Worm (Caenorhabditis elegans) whole organism, L1 larva: ENCODE measurements around the gene pfas-1.

Source experiments
- fos-1 ChIP-seq: fragments of 150-350 bp; optimal IDR thresholded peaks from 2 replicates; lab custom pipeline; 2014; ENCODE audit warnings: missing biosample characterization, missing genetic modification characterization
- hlh-4 ChIP-seq: sonication (generic microtip); optimal IDR thresholded peaks from 2 replicates; lab custom pipeline; 2016; ENCODE audit warnings: mild to moderate bottlenecking, missing genetic modification characterization, missing compliant biosample characterization
- lin-15B ChIP-seq: fragments of 150-350 bp; sonication (generic microtip); optimal IDR thresholded peaks from 3 replicates; lab custom pipeline; 2014; ENCODE audit warnings: missing biosample characterization, missing genetic modification characterization
- lir-3 ChIP-seq: sonication (generic microtip); optimal IDR thresholded peaks from 2 replicates; lab custom pipeline; 2016; ENCODE audit warnings: mild to moderate bottlenecking, missing genetic modification characterization, moderate library complexity, missing compliant biosample characterization; ENCODE audit not compliant: poor library complexity
- nhr-11 ChIP-seq: fragments of 150-350 bp; optimal IDR thresholded peaks from 2 replicates; lab custom pipeline; 2014; ENCODE audit warnings: missing biosample characterization, missing genetic modification characterization
- nhr-237 ChIP-seq: fragments of 150-350 bp; optimal IDR thresholded peaks from 2 replicates; lab custom pipeline; 2014; ENCODE audit warnings: missing biosample characterization, missing genetic modification characterization
- nhr-76 ChIP-seq: sonication (generic microtip); optimal IDR thresholded peaks from 2 replicates; lab custom pipeline; 2017; ENCODE audit warnings: missing biosample characterization, missing genetic modification characterization
- pqm-1 ChIP-seq: sonication (generic microtip); optimal IDR thresholded peaks from 3 replicates; lab custom pipeline; 2017; ENCODE audit warnings: missing biosample characterization, missing genetic modification characterization
- snpc-4 ChIP-seq: fragments of 150-350 bp; optimal IDR thresholded peaks from 2 replicates; lab custom pipeline; 2014; ENCODE audit warnings: missing biosample characterization, missing genetic modification characterization
- snu-23 ChIP-seq: sonication (generic microtip); optimal IDR thresholded peaks from 2 replicates; lab custom pipeline; 2016; ENCODE audit warnings: missing genetic modification characterization, missing compliant biosample characterization
- unc-62 ChIP-seq: fragments of 150-350 bp; optimal IDR thresholded peaks from 2 replicates; lab custom pipeline; 2014; ENCODE audit warnings: missing biosample characterization, missing genetic modification reagents, missing genetic modification characterization
- ztf-4 ChIP-seq: fragments of 150-350 bp; optimal IDR thresholded peaks from 2 replicates; lab custom pipeline; 2014; ENCODE audit warnings: missing biosample characterization, missing genetic modification characterization

- TF ChIP-seq unc-62 (GFP tag; lab: Kevin White, UChicago) (no peak), lir-3 (tag; lab: Kevin White, UChicago) (no peak), pqm-1 (tag; lab: Kevin White, UChicago) (no peak), snpc-4 (no peak), nhr-237 (tag; lab: Kevin White, UChicago) (no peak), nhr-76 (tag; lab: Kevin White, UChicago) (no peak), ztf-4 (tag; lab: Kevin White, UChicago) (no peak), fos-1 (no peak), nhr-11 (no peak), lin-15B (tag; lab: Kevin White, UChicago) (no peak), snu-23 (GFP tag; lab: Kevin White, UChicago) (no peak), hlh-4 (tag; lab: Kevin White, UChicago) (no peak)
Observed at ce11 chrIII:4594324-4594723, 48.8 kb downstream of the pfas-1 start, which contains the start of gene apc-11.
